Worm (Caenorhabditis elegans) whole organism, L3 larva: ENCODE data around the gene cec-5.

ENCODE experiments used
- egl-5 ChIP-seq: fragments of 150-350 bp; optimal IDR thresholded peaks from 2 replicates; lab custom pipeline; 2017; ENCODE audit warnings: missing biosample characterization, missing genetic modification reagents, missing genetic modification characterization, inconsistent platforms
- elt-1 ChIP-seq: fragments of 150-350 bp; optimal IDR thresholded peaks from 2 replicates; lab custom pipeline; 2014; ENCODE audit warnings: missing biosample characterization, missing genetic modification characterization
- elt-2 ChIP-seq: sonication (generic microtip); optimal IDR thresholded peaks from 2 replicates; lab custom pipeline; 2016; ENCODE audit warnings: missing genetic modification reagents, mild to moderate bottlenecking, missing genetic modification characterization, missing compliant biosample characterization
- lsy-12 ChIP-seq: sonication (generic microtip); optimal IDR thresholded peaks from 2 replicates; lab custom pipeline; 2016; ENCODE audit warnings: mild to moderate bottlenecking, missing genetic modification characterization, missing compliant biosample characterization
- nhr-23 ChIP-seq: fragments of 150-350 bp; optimal IDR thresholded peaks from 2 replicates; lab custom pipeline; 2014; ENCODE audit warnings: missing biosample characterization, missing genetic modification reagents, missing genetic modification characterization
- nhr-237 ChIP-seq: fragments of 150-350 bp; optimal IDR thresholded peaks from 2 replicates; lab custom pipeline; 2014; ENCODE audit warnings: missing biosample characterization, missing genetic modification characterization
- nhr-25 ChIP-seq: sonication (generic microtip); optimal IDR thresholded peaks from 2 replicates; lab custom pipeline; 2017; ENCODE audit warnings: missing biosample characterization, missing genetic modification characterization
- nhr-77 ChIP-seq: fragments of 150-350 bp; optimal IDR thresholded peaks from 2 replicates; lab custom pipeline; 2014; ENCODE audit warnings: missing biosample characterization, missing genetic modification characterization
- skn-1 ChIP-seq: fragments of 150-350 bp; optimal IDR thresholded peaks from 2 replicates; lab custom pipeline; 2014; ENCODE audit warnings: missing biosample characterization, missing genetic modification characterization
- snpc-4 ChIP-seq: fragments of 150-350 bp; optimal IDR thresholded peaks from 2 replicates; lab custom pipeline; 2014; ENCODE audit warnings: missing biosample characterization, missing genetic modification characterization

Gene cec-5

ce11 chrIV:7530226-7531070, 49.5 kb downstream of the cec-5 start:
- TF ChIP-seq elt-2 (no peak), nhr-237 (no peak), skn-1 (tag; lab: Kevin White, UChicago) (no peak), lsy-12 (tag; lab: Kevin White, UChicago) (no peak), elt-1 (tag; lab: Kevin White, UChicago) (no peak), nhr-23 (tag; lab: Kevin White, UChicago) (no peak), nhr-77 (tag; lab: Kevin White, UChicago) (no peak), egl-5 (peak; percentile 26), snpc-4 (tag; lab: Kevin White, UChicago) (no peak), nhr-25 (peak; percentile 48)
- TF ChIP-seq, all 47 proteins: peak for 2
